Worm (Caenorhabditis elegans) whole organism, midembryonic: ENCODE results near the gene eri-3.

Source experiments
- med-1 ChIP-seq: sonication (generic microtip); optimal IDR thresholded peaks from 2 replicates; lab custom pipeline; 2017; ENCODE audit warnings: missing genetic modification characterization, mild to moderate bottlenecking, missing compliant biosample characterization, antibody characterized with exemption, missing genetic modification reagents; ENCODE audit not compliant: insufficient read depth
- tab-1 ChIP-seq: fragments of 200-800 bp; sonication (Bioruptor generic); IDR thresholded peaks from 2 replicates; pipeline ENCODE4 v1.3.6; 2022; ENCODE audit warnings: missing genetic modification characterization, missing compliant biosample characterization

ce11 chrII:1157135-1157534, 33.8 kb downstream of the eri-3 start:
- TF ChIP-seq med-1 (GFP tag; lab: Kevin White, UChicago) (no peak), tab-1 (no peak)
